Worm (Caenorhabditis elegans): Measurements from ENCODE around the gene F44F4.10.
"Not testable (repeated sequence)": the region's sequence is repeated elsewhere in the genome, so short reads cannot be mapped to it uniquely, and the experiment has no call there.

The F44F4.10 gene

DNA sequence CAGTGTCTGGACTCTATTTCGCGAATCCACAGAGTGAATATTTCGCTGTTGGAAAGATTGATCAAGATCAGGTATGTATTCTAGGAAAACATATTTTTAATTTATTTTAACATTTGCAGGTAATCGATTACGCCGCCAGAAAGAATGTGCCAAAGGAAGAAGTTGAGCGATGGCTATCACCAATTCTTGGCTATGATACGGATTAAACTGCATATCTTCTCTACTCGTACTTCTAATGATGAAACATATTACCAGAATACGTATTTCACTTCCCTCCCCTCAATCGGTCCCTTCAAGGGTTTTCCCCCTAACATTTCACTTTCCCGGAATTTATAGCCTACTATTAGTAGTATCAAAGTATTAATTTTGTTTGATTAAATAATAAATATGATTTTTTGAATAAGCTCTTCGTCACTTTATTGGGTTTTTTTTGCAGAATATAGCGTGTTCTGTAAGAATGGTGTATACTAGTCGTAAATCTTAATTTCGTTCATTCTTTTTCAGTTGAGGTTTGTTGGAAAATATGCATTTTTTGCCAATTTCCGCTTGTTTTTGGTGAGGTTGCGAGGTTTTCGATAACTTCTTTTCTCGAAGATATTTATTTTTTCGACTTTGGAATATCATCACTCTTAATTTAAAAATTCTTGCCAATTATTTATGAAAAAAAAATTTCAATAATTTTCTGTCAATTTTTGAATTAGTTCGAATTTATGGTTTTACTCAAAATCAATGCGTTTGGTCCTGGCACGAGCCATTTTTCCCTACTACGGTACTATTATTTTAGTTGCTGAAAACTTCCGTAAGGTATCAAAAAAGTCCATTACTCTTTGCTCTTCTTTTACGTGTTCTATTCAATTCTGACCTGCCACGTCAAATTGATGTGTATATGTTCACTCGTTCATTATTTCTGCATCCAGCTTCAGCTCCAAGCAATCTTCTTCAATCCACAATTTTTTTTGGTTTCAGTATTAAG, 13.9 kb upstream of the F44F4.10 start:
- no peak for TF ChIP-seq flt-1 (GFP tag; IDR thresholded peaks at IDR 0.05)
- TF ChIP-seq T22C8.4 (GFP tag; IDR thresholded peaks at IDR 0.05), result no peak
- no peak for TF ChIP-seq med-1 (GFP tag; optimal IDR thresholded peaks at IDR 0.05; ENCODE audit: insufficient read depth)
- no peak for TF ChIP-seq ref-1 (GFP tag; conservative IDR thresholded peaks at IDR 0.05)
- TF ChIP-seq tab-1 (GFP tag; IDR thresholded peaks at IDR 0.05), result no peak
- no peak for TF ChIP-seq ztf-29 (GFP tag; IDR thresholded peaks at IDR 0.05)

DNA sequence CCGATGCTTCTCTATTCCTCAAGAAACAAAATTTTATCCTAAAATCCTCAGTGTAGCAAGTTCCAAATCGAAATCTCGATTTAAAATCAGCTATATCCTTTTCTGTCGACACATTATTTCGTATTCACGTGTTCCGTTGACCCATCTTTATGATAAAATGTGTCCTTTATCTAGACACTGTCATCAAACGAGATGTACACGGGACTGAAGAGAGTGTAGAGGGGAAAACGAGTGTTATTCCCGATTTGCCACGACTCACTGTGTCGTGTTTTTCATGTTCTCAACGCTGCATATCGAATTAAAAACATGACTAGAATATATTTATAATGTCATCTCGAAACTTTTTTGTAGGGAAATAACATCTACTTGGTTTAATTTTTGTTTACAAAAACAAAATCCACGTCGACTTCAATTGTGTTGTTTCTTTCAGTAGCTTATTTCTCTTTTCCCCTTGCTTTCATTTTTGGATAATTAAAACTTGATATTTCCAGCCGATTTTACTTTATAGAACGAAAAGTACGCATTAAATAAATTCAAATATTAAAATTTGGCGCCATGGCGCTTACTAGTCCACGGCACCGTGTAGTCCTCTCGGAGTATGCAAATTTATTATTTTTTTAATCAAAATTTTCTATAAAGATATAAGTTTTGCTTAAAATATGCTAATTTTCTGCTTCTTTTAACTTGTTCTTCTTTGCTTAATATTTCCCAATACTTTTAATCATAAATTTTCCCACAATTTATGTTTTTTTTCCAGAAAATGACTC, 8.9 kb upstream of the F44F4.10 start, which contains the start of gene metr-1:
Gene metr-1, plus strand, starts transcription at position 758 of the 767 bp plus-strand sequence.
- TF ChIP-seq cog-1 (tag; optimal IDR thresholded peaks at IDR 0.05), result no peak
- TF ChIP-seq tab-1 (GFP tag; IDR thresholded peaks at IDR 0.05), result no peak
- TF ChIP-seq ztf-29 (GFP tag; IDR thresholded peaks at IDR 0.05), result no peak
- no peak for TF ChIP-seq klf-2 (GFP tag; conservative IDR thresholded peaks at IDR 0.05)
- TF ChIP-seq ztf-23 (GFP tag; IDR thresholded peaks at IDR 0.05), result no peak
- TF ChIP-seq flt-1 (GFP tag; IDR thresholded peaks at IDR 0.05), result no peak
- TF ChIP-seq med-1 (GFP tag; optimal IDR thresholded peaks at IDR 0.05; ENCODE audit: insufficient read depth), result no peak

DNA sequence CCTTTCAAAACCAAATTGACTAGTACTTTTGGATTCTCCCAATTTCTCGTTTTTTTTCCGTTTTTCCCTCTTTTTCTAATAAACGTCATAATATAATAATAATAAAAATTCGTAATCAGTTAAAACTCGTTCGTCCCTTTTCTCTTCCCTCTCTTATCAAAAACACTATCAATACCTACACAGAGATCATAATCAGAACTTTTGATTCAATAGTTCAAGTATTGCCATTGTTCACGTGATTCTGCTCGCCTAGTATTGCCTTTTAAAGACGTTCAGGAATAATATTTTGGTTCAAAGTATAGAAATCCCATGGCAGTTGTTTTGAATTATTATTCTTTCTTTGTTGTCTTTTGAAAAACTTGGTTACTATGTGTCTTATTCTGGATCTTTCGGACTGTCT, 7.6 kb upstream of the F44F4.10 start:
- TF ChIP-seq ztf-29 (GFP tag; IDR thresholded peaks at IDR 0.05) (no peak), T22C8.4 (GFP tag; IDR thresholded peaks at IDR 0.05) (no peak), tab-1 (GFP tag; IDR thresholded peaks at IDR 0.05) (no peak), cog-1 (tag; optimal IDR thresholded peaks at IDR 0.05) (no peak), klf-2 (GFP tag; conservative IDR thresholded peaks at IDR 0.05) (no peak), ref-1 (GFP tag; conservative IDR thresholded peaks at IDR 0.05) (no peak), flt-1 (GFP tag; IDR thresholded peaks at IDR 0.05) (no peak), ztf-23 (GFP tag; IDR thresholded peaks at IDR 0.05) (no peak), med-1 (GFP tag; optimal IDR thresholded peaks at IDR 0.05; ENCODE audit: insufficient read depth) (no peak)

DNA sequence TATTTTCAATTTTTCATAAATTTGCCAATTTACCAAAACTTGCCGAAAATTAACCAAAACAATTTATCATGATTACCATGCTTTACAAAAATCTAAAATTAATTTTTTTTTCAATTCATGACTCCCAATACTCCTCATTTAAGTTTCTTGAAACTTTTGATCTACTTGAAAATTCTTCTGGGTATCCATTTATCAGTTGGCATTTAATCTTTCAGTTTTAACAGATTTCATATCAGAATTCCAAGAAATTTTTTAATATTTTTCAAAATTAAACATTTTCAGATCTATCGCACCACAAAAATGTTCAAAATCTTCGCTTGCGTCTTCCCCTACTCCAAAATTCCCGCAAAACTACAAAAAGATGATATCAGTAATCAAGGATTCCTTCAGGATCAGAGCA, 6.9 kb upstream of the F44F4.10 start, which contains the start of gene Y19D2B.2:
Gene Y19D2B.2, plus strand, starts transcription at position 301 of the 400 bp plus-strand sequence.
- TF ChIP-seq T22C8.4 (GFP tag; IDR thresholded peaks at IDR 0.05) (no peak), klf-2 (GFP tag; conservative IDR thresholded peaks at IDR 0.05) (no peak)

DNA sequence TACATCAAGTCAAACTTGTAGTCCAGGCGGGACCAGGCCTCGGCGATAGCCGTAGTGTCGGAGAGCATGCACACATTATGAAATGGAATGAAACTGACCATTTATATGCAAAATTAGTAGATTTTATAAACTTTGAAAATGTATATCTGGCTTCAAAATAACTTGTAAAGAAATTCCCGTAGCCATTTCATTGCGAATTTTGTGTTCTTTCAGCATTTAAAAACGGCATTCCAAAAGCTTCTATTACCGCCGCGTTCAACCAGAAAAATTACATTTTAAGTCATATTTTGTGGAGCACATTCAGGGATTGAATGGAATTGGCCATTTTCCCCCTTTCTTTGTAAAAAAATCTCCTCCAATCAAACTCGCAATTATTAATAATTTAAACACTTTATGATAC, 5.8 kb upstream of the F44F4.10 start, which contains the start of gene Y19D2B.1:
Gene Y19D2B.1, minus strand, starts transcription at position 101 of the 400 bp plus-strand sequence.
- not testable (repeated sequence) for TF ChIP-seq cog-1 (tag; optimal IDR thresholded peaks at IDR 0.05); tab-1 (GFP tag; IDR thresholded peaks at IDR 0.05); ztf-23 (GFP tag; IDR thresholded peaks at IDR 0.05)

DNA sequence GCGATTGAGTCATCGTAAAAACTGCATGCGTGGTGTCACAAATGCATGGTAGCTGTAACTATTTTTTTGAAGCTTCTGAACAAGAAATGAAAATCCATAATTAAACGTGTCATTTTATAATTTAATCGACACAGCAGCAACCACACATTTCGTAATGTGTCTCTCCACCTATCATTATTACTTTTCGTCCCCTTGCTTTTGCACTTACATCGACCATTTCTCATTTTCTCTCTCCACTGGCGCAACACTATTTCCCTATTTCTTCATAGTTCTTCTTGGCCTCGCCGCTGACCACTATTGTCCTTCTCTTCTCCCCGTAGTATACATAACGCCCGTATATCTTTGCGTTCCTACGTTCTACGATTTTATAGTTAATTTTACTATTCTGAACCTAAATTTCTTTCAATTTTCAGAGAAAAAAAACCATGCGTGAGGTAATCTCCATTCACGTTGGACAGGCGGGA, 1.3 kb upstream of the F44F4.10 start, which contains the start of gene tba-4:
Gene tba-4, plus strand, starts transcription at position 414 of the 464 bp plus-strand sequence.
- TF ChIP-seq klf-2 (GFP tag; conservative IDR thresholded peaks at IDR 0.05) (no peak), T22C8.4 (GFP tag; IDR thresholded peaks at IDR 0.05) (no peak), flt-1 (GFP tag; IDR thresholded peaks at IDR 0.05) (no peak), ztf-29 (GFP tag; IDR thresholded peaks at IDR 0.05) (no peak), ref-1 (GFP tag; conservative IDR thresholded peaks at IDR 0.05) (no peak), cog-1 (tag; optimal IDR thresholded peaks at IDR 0.05) (no peak), tab-1 (GFP tag; IDR thresholded peaks at IDR 0.05) (no peak), med-1 (GFP tag; optimal IDR thresholded peaks at IDR 0.05; ENCODE audit: insufficient read depth) (no peak), ztf-23 (GFP tag; IDR thresholded peaks at IDR 0.05) (no peak)

DNA sequence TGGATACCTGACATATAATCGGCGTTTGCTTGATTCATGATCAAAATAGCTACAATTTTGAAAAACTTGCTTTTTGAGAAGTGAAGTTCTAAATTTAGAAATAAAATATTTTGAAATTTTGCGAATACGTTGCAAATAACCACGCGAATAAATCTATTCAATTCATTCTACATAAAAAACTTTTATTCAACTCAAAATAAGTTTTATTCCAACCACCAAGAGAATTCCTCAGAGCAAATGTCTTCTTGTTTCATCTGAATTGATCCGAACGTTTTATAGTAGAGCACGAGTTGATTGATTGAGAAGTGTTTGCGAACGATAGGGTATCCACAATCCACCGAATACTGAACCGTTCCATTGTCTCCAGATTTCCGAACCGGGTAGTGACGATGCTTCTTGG, 1.3 kb downstream of the F44F4.10 start, which contains the start of gene F44F4.9:
Gene F44F4.9, minus strand, starts transcription at position 101 of the 400 bp plus-strand sequence.
- no peak for TF ChIP-seq klf-2 (GFP tag; conservative IDR thresholded peaks at IDR 0.05)
- no peak for TF ChIP-seq ztf-23 (GFP tag; IDR thresholded peaks at IDR 0.05)
- no peak for TF ChIP-seq ztf-29 (GFP tag; IDR thresholded peaks at IDR 0.05)
- TF ChIP-seq tab-1 (GFP tag; IDR thresholded peaks at IDR 0.05), result no peak
- TF ChIP-seq ref-1 (GFP tag; conservative IDR thresholded peaks at IDR 0.05), result no peak
- TF ChIP-seq T22C8.4 (GFP tag; IDR thresholded peaks at IDR 0.05), result no peak
- TF ChIP-seq flt-1 (GFP tag; IDR thresholded peaks at IDR 0.05), result no peak
- TF ChIP-seq med-1 (GFP tag; optimal IDR thresholded peaks at IDR 0.05; ENCODE audit: insufficient read depth), result no peak
- TF ChIP-seq cog-1 (tag; optimal IDR thresholded peaks at IDR 0.05), result no peak

DNA sequence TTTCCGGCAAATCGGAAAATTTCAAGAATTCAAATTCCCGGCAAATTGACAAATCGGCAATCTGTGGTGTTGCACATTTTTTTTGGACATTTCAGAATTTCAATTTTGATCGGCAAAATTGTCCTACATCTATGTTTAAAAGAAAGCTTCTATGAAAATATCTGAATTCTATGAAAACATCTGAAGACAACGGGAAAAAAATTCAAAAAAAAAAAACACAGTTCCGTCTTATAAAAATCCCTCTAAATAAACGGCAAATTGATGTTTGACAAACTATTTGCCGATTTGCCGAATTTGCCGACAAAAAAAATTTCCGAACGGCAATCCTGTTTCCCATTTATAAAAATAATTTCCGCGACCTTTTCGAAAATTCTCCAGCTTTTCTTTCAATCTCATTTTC, 2.7 kb downstream of the F44F4.10 start, which contains the start of gene F44F4.15:
Gene F44F4.15, plus strand, starts transcription at position 301 of the 400 bp plus-strand sequence.
- TF ChIP-seq klf-2 (GFP tag; conservative IDR thresholded peaks at IDR 0.05), result no peak
- no peak for TF ChIP-seq med-1 (GFP tag; optimal IDR thresholded peaks at IDR 0.05; ENCODE audit: insufficient read depth)
- TF ChIP-seq tab-1 (GFP tag; IDR thresholded peaks at IDR 0.05), result no peak
- no peak for TF ChIP-seq T22C8.4 (GFP tag; IDR thresholded peaks at IDR 0.05)
- no peak for TF ChIP-seq ref-1 (GFP tag; conservative IDR thresholded peaks at IDR 0.05)
- TF ChIP-seq cog-1 (tag; optimal IDR thresholded peaks at IDR 0.05), result no peak
- TF ChIP-seq ztf-23 (GFP tag; IDR thresholded peaks at IDR 0.05), result no peak
- no peak for TF ChIP-seq ztf-29 (GFP tag; IDR thresholded peaks at IDR 0.05)
- no peak for TF ChIP-seq flt-1 (GFP tag; IDR thresholded peaks at IDR 0.05)

DNA sequence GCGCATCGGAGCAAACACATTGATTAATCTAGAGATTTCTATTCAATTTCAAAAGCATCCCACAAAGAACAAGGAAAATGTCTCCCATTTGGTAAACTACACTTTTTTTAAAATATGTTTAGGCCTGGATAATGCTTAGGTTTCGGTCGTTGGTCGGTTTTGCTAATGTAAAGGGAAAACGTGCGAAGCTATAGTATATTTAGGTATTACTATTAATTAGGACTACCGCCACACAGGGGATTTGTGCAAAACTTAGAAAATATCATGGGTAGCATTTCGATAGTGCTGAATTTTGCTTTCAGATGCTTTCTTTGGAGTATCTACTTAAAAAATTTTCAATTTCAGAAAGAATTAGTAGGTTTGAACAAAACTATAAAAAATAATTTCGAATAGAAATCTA, 4.1 kb downstream of the F44F4.10 start:
- TF ChIP-seq tab-1 (GFP tag; IDR thresholded peaks at IDR 0.05) (no peak), T22C8.4 (GFP tag; IDR thresholded peaks at IDR 0.05) (no peak), med-1 (GFP tag; optimal IDR thresholded peaks at IDR 0.05; ENCODE audit: insufficient read depth) (no peak), ztf-29 (GFP tag; IDR thresholded peaks at IDR 0.05) (no peak), ref-1 (GFP tag; conservative IDR thresholded peaks at IDR 0.05) (no peak), klf-2 (GFP tag; conservative IDR thresholded peaks at IDR 0.05) (no peak)

Measured in whole organism, midembryonic.